Worm (Caenorhabditis elegans) whole organism, mixed stage, embryonic: ENCODE data around the gene T26A8.4.

ENCODE experiments used
- M03D4.4 ChIP-seq: sonication (generic microtip); optimal IDR thresholded peaks from 2 replicates; lab custom pipeline; 2017; ENCODE audit warnings: mild to moderate bottlenecking, missing genetic modification characterization, missing compliant biosample characterization
- blmp-1 ChIP-seq: fragments of 150-350 bp; optimal IDR thresholded peaks from 2 replicates; lab custom pipeline; 2014; ENCODE audit warnings: missing biosample characterization, missing genetic modification characterization
- ceh-39 ChIP-seq: fragments of 150-350 bp; optimal IDR thresholded peaks from 2 replicates; lab custom pipeline; 2014; ENCODE audit warnings: missing biosample characterization, missing genetic modification characterization
- ceh-43 ChIP-seq: fragments of 200-800 bp; sonication (Bioruptor generic); optimal IDR thresholded peaks from 2 replicates; lab custom pipeline; 2018; ENCODE audit warnings: mild to moderate bottlenecking, missing genetic modification characterization, moderate library complexity, missing compliant biosample characterization
- ceh-83 ChIP-seq: fragments of 200-800 bp; sonication (Bioruptor generic); optimal IDR thresholded peaks from 2 replicates; lab custom pipeline; 2018; ENCODE audit warnings: mild to moderate bottlenecking, missing genetic modification characterization, missing compliant biosample characterization
- cnd-1 ChIP-seq: fragments of 200-800 bp; sonication (Bioruptor generic); optimal IDR thresholded peaks from 2 replicates; lab custom pipeline; 2018; ENCODE audit warnings: mild to moderate bottlenecking, missing genetic modification characterization, missing compliant biosample characterization
- drap-1 ChIP-seq: fragments of 200-800 bp; sonication (Bioruptor generic); optimal IDR thresholded peaks from 3 replicates; lab custom pipeline; 2018; ENCODE audit warnings: mild to moderate bottlenecking, missing genetic modification characterization, missing compliant biosample characterization
- elt-1 ChIP-seq: sonication (generic microtip); optimal IDR thresholded peaks from 2 replicates; lab custom pipeline; 2017; ENCODE audit warnings: missing genetic modification characterization, mild to moderate bottlenecking, missing compliant biosample characterization, antibody characterized with exemption, moderate library complexity, borderline replicate concordance; ENCODE audit not compliant: insufficient read depth
- elt-3 ChIP-seq: fragments of 150-350 bp; optimal IDR thresholded peaks from 2 replicates; lab custom pipeline; 2014; ENCODE audit warnings: missing biosample characterization, missing genetic modification characterization
- flh-1 ChIP-seq: fragments of 200-800 bp; sonication (Bioruptor generic); optimal IDR thresholded peaks from 2 replicates; lab custom pipeline; 2018; ENCODE audit warnings: mild to moderate bottlenecking, missing genetic modification characterization, moderate library complexity, missing compliant biosample characterization
- ham-2 ChIP-seq: fragments of 200-800 bp; sonication (Bioruptor generic); optimal IDR thresholded peaks from 2 replicates; lab custom pipeline; 2018; ENCODE audit warnings: mild to moderate bottlenecking, missing genetic modification characterization, missing compliant biosample characterization
- hlh-1 ChIP-seq: fragments of 150-350 bp; optimal IDR thresholded peaks from 2 replicates; lab custom pipeline; 2014; ENCODE audit warnings: missing biosample characterization, missing genetic modification reagents, missing genetic modification characterization
- lin-13 ChIP-seq: fragments of 150-350 bp; optimal IDR thresholded peaks from 2 replicates; lab custom pipeline; 2014; ENCODE audit warnings: missing biosample characterization, missing genetic modification characterization
- lin-32 ChIP-seq: fragments of 200-800 bp; sonication (Bioruptor generic); optimal IDR thresholded peaks from 2 replicates; lab custom pipeline; 2018; ENCODE audit warnings: mild to moderate bottlenecking, missing genetic modification characterization, missing compliant biosample characterization
- lsy-2 ChIP-seq: fragments of 150-350 bp; optimal IDR thresholded peaks from 2 replicates; lab custom pipeline; 2014; ENCODE audit warnings: missing biosample characterization, missing genetic modification characterization
- mab-5 ChIP-seq: fragments of 150-350 bp; optimal IDR thresholded peaks from 2 replicates; lab custom pipeline; 2014; ENCODE audit warnings: missing biosample characterization, missing genetic modification characterization
- mep-1 ChIP-seq: fragments of 150-350 bp; optimal IDR thresholded peaks from 2 replicates; lab custom pipeline; 2017; ENCODE audit warnings: missing biosample characterization, missing genetic modification reagents, missing genetic modification characterization, inconsistent platforms
- mls-2 ChIP-seq: sonication (generic microtip); optimal IDR thresholded peaks from 2 replicates; lab custom pipeline; 2016; ENCODE audit warnings: mild to moderate bottlenecking, missing genetic modification characterization, moderate library complexity, missing compliant biosample characterization
- nhr-28 ChIP-seq: fragments of 150-350 bp; optimal IDR thresholded peaks from 2 replicates; lab custom pipeline; 2014; ENCODE audit warnings: missing biosample characterization, missing genetic modification characterization
- nhr-76 ChIP-seq: sonication (generic microtip); optimal IDR thresholded peaks from 2 replicates; lab custom pipeline; 2017; ENCODE audit warnings: missing biosample characterization, missing genetic modification characterization
- pha-4 ChIP-seq: fragments of 150-350 bp; optimal IDR thresholded peaks from 2 replicates; lab custom pipeline; 2018; ENCODE audit warnings: missing biosample characterization, missing genetic modification reagents, missing genetic modification characterization
- sem-2 ChIP-seq: fragments of 200-800 bp; sonication (Bioruptor generic); optimal IDR thresholded peaks from 2 replicates; lab custom pipeline; 2018; ENCODE audit warnings: mild to moderate bottlenecking, missing genetic modification characterization, missing compliant biosample characterization
- snpc-4 ChIP-seq: fragments of 150-350 bp; optimal IDR thresholded peaks from 2 replicates; lab custom pipeline; 2014; ENCODE audit warnings: missing biosample characterization, missing genetic modification characterization
- sptf-1 ChIP-seq: sonication (generic microtip); optimal IDR thresholded peaks from 2 replicates; lab custom pipeline; 2017; ENCODE audit warnings: mild to moderate bottlenecking, missing genetic modification characterization, moderate library complexity, missing compliant biosample characterization
- tbx-8 ChIP-seq: fragments of 200-800 bp; sonication (Bioruptor generic); optimal IDR thresholded peaks from 2 replicates; lab custom pipeline; 2018; ENCODE audit warnings: mild to moderate bottlenecking, missing genetic modification characterization, moderate library complexity, missing compliant biosample characterization
- unc-120 ChIP-seq: sonication (generic microtip); optimal IDR thresholded peaks from 2 replicates; lab custom pipeline; 2017; ENCODE audit warnings: missing genetic modification characterization, missing compliant biosample characterization; ENCODE audit not compliant: poor library complexity, severe bottlenecking
- unc-39 ChIP-seq: fragments of 150-350 bp; optimal IDR thresholded peaks from 2 replicates; lab custom pipeline; 2014; ENCODE audit warnings: missing biosample characterization, missing genetic modification characterization
- unc-62 ChIP-seq: fragments of 150-350 bp; optimal IDR thresholded peaks from 2 replicates; lab custom pipeline; 2014; ENCODE audit warnings: missing biosample characterization, missing genetic modification reagents, missing genetic modification characterization
- zip-8 ChIP-seq: fragments of 150-350 bp; optimal IDR thresholded peaks from 2 replicates; lab custom pipeline; 2014; ENCODE audit warnings: missing biosample characterization, missing genetic modification characterization
- ztf-11 ChIP-seq: fragments of 150-350 bp; optimal IDR thresholded peaks from 2 replicates; lab custom pipeline; 2014; ENCODE audit warnings: missing biosample characterization, missing genetic modification characterization

T26A8.4 gene

ce11 chrIV:8478516-8478915 lies 45.8 kb upstream of the T26A8.4 start:
- TF ChIP-seq drap-1 (no peak), zip-8 (tag; lab: Kevin White, UChicago) (no peak), elt-3 (tag; lab: Kevin White, UChicago) (no peak), pha-4 (tag; lab: Kevin White, UChicago) (no peak), hlh-1 (no peak), nhr-28 (tag; lab: Kevin White, UChicago) (no peak), tbx-8 (GFP tag; lab: Kevin White, UChicago) (no peak), cnd-1 (no peak)

ce11 chrIV:8476880-8477279 lies 44.2 kb upstream of the T26A8.4 start, which contains the start of gene spp-10:
Gene spp-10 (plus strand): TSS chrIV:8477180.
- TF ChIP-seq unc-120 (tag; lab: Kevin White, UChicago) (no peak), ztf-11 (no peak), blmp-1 (tag; lab: Kevin White, UChicago) (no peak), hlh-1 (no peak), lsy-2 (tag; lab: Kevin White, UChicago) (no peak), ham-2 (GFP tag; lab: Kevin White, UChicago) (no peak), drap-1 (no peak), snpc-4 (no peak), mls-2 (no peak), mab-5 (no peak), unc-39 (tag; lab: Kevin White, UChicago) (no peak), elt-1 (tag; lab: Kevin White, UChicago) (no peak), sptf-1 (no peak), M03D4.4 (tag; lab: Kevin White, UChicago) (no peak), mep-1 (no peak), unc-62 (no peak), sem-2 (GFP tag; lab: Kevin White, UChicago) (no peak), nhr-28 (tag; lab: Kevin White, UChicago) (no peak), elt-3 (tag; lab: Kevin White, UChicago) (no peak)

- no peak for TF ChIP-seq lin-13
- TF ChIP-seq mls-2 = no peak
- TF ChIP-seq nhr-76 (tag; lab: Kevin White, UChicago) = no peak
- TF ChIP-seq lin-32 (GFP tag; lab: Kevin White, UChicago) = no peak
- TF ChIP-seq mep-1 = no peak
- TF ChIP-seq hlh-1 = peak; percentile 79
- TF ChIP-seq pha-4 (tag; lab: Kevin White, UChicago) = no peak
These were observed 43.5 kb upstream of the T26A8.4 start for ce11 chrIV:8476166-8476565.

ce11 chrIV:8475030-8475679 lies 42.5 kb upstream of the T26A8.4 start:
- no peak for TF ChIP-seq sem-2 (GFP tag; lab: Kevin White, UChicago)
- no peak for TF ChIP-seq nhr-76 (tag; lab: Kevin White, UChicago)
- no peak for TF ChIP-seq snpc-4
- no peak for TF ChIP-seq blmp-1 (tag; lab: Kevin White, UChicago)
- no peak for TF ChIP-seq unc-62
- TF ChIP-seq mep-1 = no peak
- TF ChIP-seq ceh-43 (GFP tag; lab: Kevin White, UChicago) = no peak
- TF ChIP-seq nhr-28 (tag; lab: Kevin White, UChicago) = no peak
- no peak for TF ChIP-seq elt-3 (tag; lab: Kevin White, UChicago)
- TF ChIP-seq ceh-39 (tag; lab: Kevin White, UChicago) = no peak
- no peak for TF ChIP-seq lsy-2 (tag; lab: Kevin White, UChicago)
- no peak for TF ChIP-seq lin-13
- TF ChIP-seq mls-2 = no peak
- no peak for TF ChIP-seq flh-1 (GFP tag; lab: Kevin White, UChicago)
- no peak for TF ChIP-seq cnd-1
- TF ChIP-seq, all 35 proteins: peak for 0

ce11 chrIV:8473756-8474155 lies 41.1 kb upstream of the T26A8.4 start, which contains the start of gene C28C12.11:
Gene C28C12.11 (plus strand): TSS chrIV:8474056.
- no peak for TF ChIP-seq snpc-4
- TF ChIP-seq ceh-83 (GFP tag; lab: Kevin White, UChicago) = no peak
- no peak for TF ChIP-seq lin-32 (GFP tag; lab: Kevin White, UChicago)
- no peak for TF ChIP-seq M03D4.4 (tag; lab: Kevin White, UChicago)
- no peak for TF ChIP-seq drap-1
- TF ChIP-seq unc-39 (tag; lab: Kevin White, UChicago) = no peak
- no peak for TF ChIP-seq sem-2 (GFP tag; lab: Kevin White, UChicago)
